Fruit fly (Drosophila melanogaster) whole organism, adult: Measurements from ENCODE around the gene cmb.

Experiments
- CG12768 ChIP-seq: fragments of 200-800 bp; sonication (Bioruptor generic); optimal IDR thresholded peaks from 2 replicates; lab custom pipeline; 2017; ENCODE audit warnings: missing biosample characterization, missing genetic modification characterization, mild to moderate bottlenecking, moderate library complexity, missing genetic modification reagents
- CG1620 ChIP-seq: fragments of 200-800 bp; sonication (Bioruptor generic); optimal IDR thresholded peaks from 2 replicates; lab custom pipeline; 2016; ENCODE audit warnings: missing biosample characterization, missing genetic modification characterization
- CG7045 ChIP-seq: fragments of 200-800 bp; sonication (Bioruptor generic); optimal IDR thresholded peaks from 2 replicates; lab custom pipeline; 2017; ENCODE audit warnings: missing biosample characterization, mild to moderate bottlenecking, missing genetic modification characterization
- CG7101 ChIP-seq: fragments of 200-800 bp; sonication (Bioruptor generic); optimal IDR thresholded peaks from 2 replicates; lab custom pipeline; 2018; ENCODE audit warnings: missing biosample characterization, mild to moderate bottlenecking, missing genetic modification characterization, moderate library complexity
- Clk ChIP-seq: fragments of 200-800 bp; sonication (Bioruptor generic); optimal IDR thresholded peaks from 2 replicates; lab custom pipeline; 2017; ENCODE audit warnings: missing biosample characterization, missing genetic modification characterization
- Mnt ChIP-seq: fragments of 200-800 bp; sonication (Bioruptor generic); optimal IDR thresholded peaks from 2 replicates; lab custom pipeline; 2016; ENCODE audit warnings: missing biosample characterization, mild to moderate bottlenecking, missing genetic modification characterization
- kay ChIP-seq: fragments of 200-800 bp; sonication (Bioruptor generic); peaks from one replicate; lab custom pipeline; 2016; ENCODE audit warnings: missing biosample characterization, missing genetic modification characterization, borderline replicate concordance
- ovo ChIP-seq: fragments of 200-800 bp; sonication (Bioruptor generic); optimal IDR thresholded peaks from 2 replicates; lab custom pipeline; 2016; ENCODE audit warnings: missing biosample characterization, missing genetic modification characterization
- tj ChIP-seq: fragments of 200-800 bp; sonication (Bioruptor generic); optimal IDR thresholded peaks from 3 replicates; lab custom pipeline; 2017; ENCODE audit warnings: missing biosample characterization, mild to moderate bottlenecking, missing genetic modification characterization, moderate library complexity
- toe ChIP-seq: fragments of 200-800 bp; sonication (Bioruptor generic); optimal IDR thresholded peaks from 2 replicates; lab custom pipeline; 2016; ENCODE audit warnings: missing biosample characterization, missing genetic modification characterization

DNA sequence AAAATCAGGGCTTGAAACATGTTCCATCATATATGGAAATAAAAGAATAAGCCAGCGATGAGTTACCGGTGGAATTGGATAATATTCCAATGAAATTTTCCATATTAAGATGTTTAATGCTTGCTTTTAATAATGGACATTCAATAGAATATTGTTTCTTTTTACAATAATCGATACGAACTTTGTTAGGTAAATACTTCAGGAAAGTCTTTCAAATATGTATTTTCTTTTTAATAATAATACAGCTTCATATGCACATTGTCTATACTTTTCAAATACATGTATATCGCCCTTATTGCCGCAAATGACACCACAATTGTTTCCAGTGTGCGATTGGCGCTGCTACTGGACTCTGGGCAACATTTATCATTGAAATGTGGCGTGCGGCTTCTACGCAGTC lies 35.5 kb upstream of the cmb start:
- TF ChIP-seq tj (GFP tag; lab: Kevin White, UChicago) (no peak), CG7045 (no peak), Mnt (GFP tag; lab: Kevin White, UChicago) (no peak), toe (GFP tag; lab: Kevin White, UChicago) (no peak), kay (GFP tag; lab: Kevin White, UChicago) (no peak), CG12768 (no peak), CG7101 (tag; lab: Kevin White, UChicago) (no peak), Clk (GFP tag; lab: Kevin White, UChicago) (no peak), ovo (GFP tag; lab: Kevin White, UChicago) (no peak), CG1620 (GFP tag; lab: Kevin White, UChicago) (no peak)
